Fruit fly (Drosophila melanogaster): Measurements from ENCODE around the gene Eip74EF.

The Eip74EF gene

DNA sequence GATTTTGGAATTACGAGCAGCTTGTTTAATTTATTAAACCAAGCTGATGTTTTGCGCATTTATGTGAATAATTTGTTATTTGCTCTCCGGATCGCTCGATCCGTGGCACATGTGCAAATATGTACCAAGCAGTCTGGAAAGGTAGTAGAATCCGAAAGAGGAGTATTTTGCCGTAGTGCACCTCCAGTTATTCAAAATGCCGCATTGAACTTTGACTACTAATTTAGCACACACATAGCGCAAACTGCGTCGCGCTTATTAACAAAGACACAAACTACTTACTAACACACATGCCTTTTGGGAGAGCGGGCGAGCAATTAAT lies 40.1 kb upstream of the Eip74EF start (continued):
- TF ChIP-seq caup (GFP tag; optimal IDR thresholded peaks at IDR 0.05; ENCODE audit: severe bottlenecking): peak; percentile 82
- no peak for TF ChIP-seq CG18764 (GFP tag; optimal IDR thresholded peaks at IDR 0.05)
- TF ChIP-seq CG4360 (GFP tag; IDR thresholded peaks at IDR 0.05): no peak; the same call in 1 of the 2 replicates
- peak; percentile 15 for TF ChIP-seq CG6854 (GFP tag; optimal IDR thresholded peaks at IDR 0.05)
- 0 out of 2 replicates have a peak, but pooled peaks have one; percentile 14 for TF ChIP-seq E2f2 (GFP tag; IDR thresholded peaks at IDR 0.05)
- no peak for TF ChIP-seq slou (GFP tag; optimal IDR thresholded peaks at IDR 0.05)
- TF ChIP-seq CG1647 (GFP tag; optimal IDR thresholded peaks at IDR 0.05): peak; percentile 45
- no peak for TF ChIP-seq ase (GFP tag; IDR thresholded peaks at IDR 0.05)
- TF ChIP-seq CG8944 (GFP tag; optimal IDR thresholded peaks at IDR 0.05): no peak
- TF ChIP-seq Rfx (GFP tag; IDR thresholded peaks at IDR 0.05): peak; percentile 38; the same call in 1 of the 2 replicates
- TF ChIP-seq Hr51 (GFP tag; optimal IDR thresholded peaks at IDR 0.05): peak in 1 of 2 experiments; percentile 45
- TF ChIP-seq exex (tag; optimal IDR thresholded peaks at IDR 0.05): peak; percentile 3
- TF ChIP-seq CG31441 (GFP tag; IDR thresholded peaks at IDR 0.05): no peak
- TF ChIP-seq Nf-YA (GFP tag; IDR thresholded peaks at IDR 0.05): no peak
- no peak for TF ChIP-seq CG4820 (GFP tag; optimal IDR thresholded peaks at IDR 0.05)
- no peak for TF ChIP-seq Stat92E (GFP tag; optimal IDR thresholded peaks at IDR 0.05)
- no peak for TF ChIP-seq knrl (GFP tag; IDR thresholded peaks at IDR 0.05; ENCODE audit: partially characterized antibody)
- TF ChIP-seq CG10209 (GFP tag; optimal IDR thresholded peaks at IDR 0.05): peak; percentile 33
- peak; percentile 75 for TF ChIP-seq CG10543 (GFP tag; optimal IDR thresholded peaks at IDR 0.05)
- no peak for TF ChIP-seq MBD-R2 (GFP tag; IDR thresholded peaks at IDR 0.05)
- peak; percentile 8 for TF ChIP-seq CG2116 (GFP tag; optimal IDR thresholded peaks at IDR 0.05)
- no peak for TF ChIP-seq CG30020 (tag; optimal IDR thresholded peaks at IDR 0.05)
- TF ChIP-seq CG17361 (GFP tag; IDR thresholded peaks at IDR 0.05): no peak
- TF ChIP-seq CG11247 (GFP tag; IDR thresholded peaks at IDR 0.05): 0 out of 2 replicates have a peak, but pooled peaks have one; percentile 44
- TF ChIP-seq ham (GFP tag; IDR thresholded peaks at IDR 0.05): no peak; the same call in 1 of the 2 replicates
- no peak for TF ChIP-seq repo (GFP tag; optimal IDR thresholded peaks at IDR 0.05)
- TF ChIP-seq CG9876 (GFP tag; optimal IDR thresholded peaks at IDR 0.05): peak; percentile 20
- peak; percentile 20 for TF ChIP-seq Camta (GFP tag; optimal IDR thresholded peaks at IDR 0.05)
- no peak for TF ChIP-seq Sox100B (GFP tag; optimal IDR thresholded peaks at IDR 0.05)
- peak; percentile 55 for TF ChIP-seq HmgZ (tag; optimal IDR thresholded peaks at IDR 0.05)
- no peak for TF ChIP-seq CG34422 (GFP tag; IDR thresholded peaks at IDR 0.05)
- TF ChIP-seq CG33557 (GFP tag; optimal IDR thresholded peaks at IDR 0.05): no peak
- no peak for TF ChIP-seq CG43689 (GFP tag; IDR thresholded peaks at IDR 0.05)
- peak; percentile 13 to 21 for TF ChIP-seq Pdp1 (GFP tag; optimal IDR thresholded peaks at IDR 0.05)
- no peak for TF ChIP-seq jing (GFP tag; optimal IDR thresholded peaks at IDR 0.05)
- TF ChIP-seq gfzf (GFP tag; optimal IDR thresholded peaks at IDR 0.05): no peak
- TF ChIP-seq CG13775 (GFP tag; optimal IDR thresholded peaks at IDR 0.05): no peak
- TF ChIP-seq CG11456 (GFP tag; IDR thresholded peaks at IDR 0.05): peak; percentile 64; the same call in 1 of the 3 replicates
- TF ChIP-seq scrt (GFP tag; optimal IDR thresholded peaks at IDR 0.05): peak; percentile 37
- TF ChIP-seq Poxn (GFP tag; IDR thresholded peaks at IDR 0.05): no peak
- TF ChIP-seq pan (optimal IDR thresholded peaks at IDR 0.05): no peak
- no peak for TF ChIP-seq pan (GFP tag; optimal IDR thresholded peaks at IDR 0.05 in 1 of 2, IDR thresholded peaks at IDR 0.05 in 1 of 2)
- no peak for TF ChIP-seq CG18476 (GFP tag; optimal IDR thresholded peaks at IDR 0.05)
- peak; percentile 25 for TF ChIP-seq Hand (GFP tag; optimal IDR thresholded peaks at IDR 0.05)
- TF ChIP-seq CG13296 (GFP tag; optimal IDR thresholded peaks at IDR 0.05): peak; percentile 68
- TF ChIP-seq Usf (GFP tag; optimal IDR thresholded peaks at IDR 0.05): no peak
- TF ChIP-seq Dek (tag; optimal IDR thresholded peaks at IDR 0.05): peak; percentile 19
- no peak for TF ChIP-seq CG10979 (tag; optimal IDR thresholded peaks at IDR 0.05)
- no peak for TF ChIP-seq Rx (GFP tag; IDR thresholded peaks at IDR 0.05)
- TF ChIP-seq fu2 (GFP tag; optimal IDR thresholded peaks at IDR 0.05): no peak
- no peak for TF ChIP-seq bsh (GFP tag; optimal IDR thresholded peaks at IDR 0.05)
